Fruit fly (Drosophila melanogaster) whole organism, adult: ENCODE measurements around the gene Kaz.

Source experiments
- CG12768 ChIP-seq: fragments of 200-800 bp; sonication (Bioruptor generic); optimal IDR thresholded peaks from 2 replicates; lab custom pipeline; 2017; ENCODE audit warnings: missing biosample characterization, missing genetic modification characterization, mild to moderate bottlenecking, moderate library complexity, missing genetic modification reagents
- CG1620 ChIP-seq: fragments of 200-800 bp; sonication (Bioruptor generic); optimal IDR thresholded peaks from 2 replicates; lab custom pipeline; 2016; ENCODE audit warnings: missing biosample characterization, missing genetic modification characterization
- Clk ChIP-seq: fragments of 200-800 bp; sonication (Bioruptor generic); optimal IDR thresholded peaks from 2 replicates; lab custom pipeline; 2017; ENCODE audit warnings: missing biosample characterization, missing genetic modification characterization
- kay ChIP-seq: fragments of 200-800 bp; sonication (Bioruptor generic); peaks from one replicate; lab custom pipeline; 2016; ENCODE audit warnings: missing biosample characterization, missing genetic modification characterization, borderline replicate concordance

DNA sequence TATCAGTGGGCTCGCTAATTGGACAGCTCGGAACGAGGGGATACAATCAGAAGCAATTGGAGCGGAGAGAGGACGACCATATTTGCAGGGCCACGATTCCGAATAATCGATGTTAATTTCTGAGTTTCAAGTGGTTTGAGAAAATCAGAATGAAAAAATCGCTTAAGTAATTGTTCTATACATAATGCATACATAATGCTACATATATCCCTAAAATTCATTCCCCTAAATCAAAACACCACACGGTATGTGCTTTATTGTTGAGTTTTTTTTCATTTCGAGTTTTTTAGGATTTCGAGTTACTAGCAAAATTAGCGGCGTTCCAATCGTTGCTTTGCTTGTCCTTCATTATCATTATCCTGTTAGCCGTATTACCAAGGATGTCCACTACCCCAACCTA, 4.2 kb downstream of the Kaz start, which contains the start of gene niki:
- TF ChIP-seq CG12768 (GFP tag; lab: Kevin White, UChicago) (no peak), CG1620 (GFP tag; lab: Kevin White, UChicago) (no peak), Clk (GFP tag; lab: Kevin White, UChicago) (no peak), kay (GFP tag; lab: Kevin White, UChicago) (no peak)
